Worm (Caenorhabditis elegans) whole organism, young adult: Measurements from ENCODE around the gene nhr-78.
"Not testable (repeated sequence)": the region's sequence is repeated elsewhere in the genome, so short reads cannot be mapped to it uniquely, and the experiment has no call there.

Source experiments
- B0019.2 ChIP-seq: fragments of 200-800 bp; sonication (Bioruptor generic); conservative IDR thresholded peaks from 2 replicates; pipeline ENCODE4 v1.3.6; 2022; ENCODE audit warnings: missing genetic modification reagents, missing genetic modification characterization, missing compliant biosample characterization
- B0035.1 ChIP-seq: sonication (generic microtip); optimal IDR thresholded peaks from 2 replicates; lab custom pipeline; 2016; ENCODE audit warnings: missing genetic modification characterization, mild to moderate bottlenecking, missing compliant biosample characterization, missing genotype, missing genetic modification reagents
- ets-4 ChIP-seq: fragments of 200-800 bp; sonication (Bioruptor generic); optimal IDR thresholded peaks from 2 replicates; lab custom pipeline; 2018; ENCODE audit warnings: mild to moderate bottlenecking, missing genetic modification characterization, missing compliant biosample characterization
- pha-4 ChIP-seq: fragments of 150-350 bp; sonication (generic microtip); optimal IDR thresholded peaks from 2 replicates; lab custom pipeline; 2014; ENCODE audit warnings: missing biosample characterization, missing genetic modification reagents, missing genetic modification characterization
- snpc-4 ChIP-seq, 5 experiments: fragments of 150-350 bp in 1 of 5; sonication (generic microtip) in 4 of 5; optimal IDR thresholded peaks; 2 replicates each; lab custom pipeline; 2014 to 2018; ENCODE audit warnings: missing genetic modification characterization in 5 of 5, missing biosample characterization in 3 of 5, antibody characterized with exemption in 2 of 5, mild to moderate bottlenecking in 2 of 5, missing compliant biosample characterization in 2 of 5, missing genotype in 2 of 5, moderate library complexity in 2 of 5, missing genetic modification reagents in 1 of 5

DNA sequence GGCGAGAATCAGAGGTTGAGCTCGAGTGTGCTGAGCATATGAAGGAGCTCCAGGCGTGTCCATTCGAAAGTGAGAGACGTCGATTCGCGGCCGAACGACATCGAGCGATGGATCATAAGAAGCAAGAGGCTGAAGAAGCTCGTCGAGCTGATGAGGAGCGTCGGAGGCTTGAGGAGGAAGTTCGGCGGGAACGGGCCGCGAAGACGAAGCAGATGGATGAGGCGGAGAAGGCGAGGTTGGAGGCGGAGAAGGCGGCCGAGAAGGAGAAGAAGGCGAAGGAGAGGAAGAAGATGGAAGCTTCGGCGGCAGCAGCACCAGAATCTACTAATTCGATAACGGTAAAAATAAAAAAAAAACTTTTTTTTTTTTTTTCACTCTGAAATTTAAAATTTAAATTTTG is 35.5 kb upstream of the nhr-78 start:
- not testable (repeated sequence) for TF ChIP-seq pha-4 (tag; lab: Kevin White, UChicago); B0035.1 (tag; lab: Kevin White, UChicago); B0019.2 (GFP tag; lab: Robert Waterston, UW); snpc-4 (GFP tag; optimal IDR thresholded peaks at IDR 0.05; lab: Kevin White, UChicago); snpc-4 (tag; optimal IDR thresholded peaks at IDR 0.05; lab: Kevin White, UChicago); ets-4 (GFP tag; lab: Kevin White, UChicago)
